Fruit fly (Drosophila melanogaster) whole organism, embryonic: ENCODE data around the gene CG14195.

ENCODE experiments used
- Aef1 ChIP-seq: fragments of 200-800 bp; sonication (Bioruptor generic); IDR thresholded peaks from 3 replicates; pipeline ENCODE4 v1.3.6; 2022; ENCODE audit warnings: missing biosample characterization, missing genetic modification characterization
- Bteb2 ChIP-seq: fragments of 200-800 bp; sonication (Bioruptor generic); optimal IDR thresholded peaks from 2 replicates; lab custom pipeline; 2016; ENCODE audit warnings: missing biosample characterization, missing genetic modification characterization
- CG11093 ChIP-seq: fragments of 200-800 bp; sonication (Bioruptor generic); IDR thresholded peaks from 3 replicates; pipeline ENCODE4 v1.3.6; 2022; ENCODE audit warnings: missing biosample characterization, missing genetic modification characterization
- CG12236 ChIP-seq: fragments of 200-800 bp; sonication (Bioruptor generic); optimal IDR thresholded peaks from 2 replicates; lab custom pipeline; 2016; ENCODE audit warnings: missing biosample characterization, missing genetic modification characterization
- CG15514 ChIP-seq: fragments of 200-800 bp; sonication (Bioruptor generic); optimal IDR thresholded peaks from 3 replicates; lab custom pipeline; 2017; ENCODE audit warnings: missing biosample characterization, missing genetic modification characterization, mild to moderate bottlenecking, moderate library complexity, missing genetic modification reagents
- CG16863 ChIP-seq: fragments of 200-800 bp; sonication (Bioruptor generic); optimal IDR thresholded peaks from 3 replicates; lab custom pipeline; 2016; ENCODE audit warnings: missing biosample characterization, missing genetic modification characterization
- CG2202 ChIP-seq: fragments of 200-800 bp; sonication (Bioruptor generic); optimal IDR thresholded peaks from 2 replicates; lab custom pipeline; 2018; ENCODE audit warnings: missing biosample characterization, mild to moderate bottlenecking, missing genetic modification characterization
- CG30020 ChIP-seq: fragments of 200-800 bp; optimal IDR thresholded peaks from 2 replicates; lab custom pipeline; 2019; ENCODE audit warnings: missing biosample characterization, mild to moderate bottlenecking, missing genetic modification characterization, moderate library complexity
- CG34422 ChIP-seq: fragments of 200-800 bp; sonication (Bioruptor generic); IDR thresholded peaks from 3 replicates; pipeline ENCODE4 v1.3.6; 2022; ENCODE audit warnings: missing biosample characterization, missing genetic modification characterization
- CG4424 ChIP-seq: fragments of 200-800 bp; sonication (Bioruptor generic); optimal IDR thresholded peaks from 3 replicates; lab custom pipeline; 2016; ENCODE audit warnings: missing biosample characterization, missing genetic modification characterization
- CG7786 ChIP-seq: fragments of 200-800 bp; sonication (Bioruptor generic); optimal IDR thresholded peaks from 2 replicates; lab custom pipeline; 2016; ENCODE audit warnings: missing biosample characterization, missing genetic modification characterization
- CG8359 ChIP-seq: fragments of 200-800 bp; sonication (Bioruptor generic); optimal IDR thresholded peaks from 2 replicates; lab custom pipeline; 2017; ENCODE audit warnings: missing biosample characterization, mild to moderate bottlenecking, missing genetic modification characterization, borderline replicate concordance
- CG8388 ChIP-seq: fragments of 200-800 bp; sonication (Bioruptor generic); optimal IDR thresholded peaks from 2 replicates; lab custom pipeline; 2019; ENCODE audit warnings: missing biosample characterization, mild to moderate bottlenecking, missing genetic modification characterization, moderate library complexity
- CG9797 ChIP-seq: fragments of 200-800 bp; sonication (Bioruptor generic); optimal IDR thresholded peaks from 3 replicates; lab custom pipeline; 2018; ENCODE audit warnings: missing biosample characterization, mild to moderate bottlenecking, missing genetic modification characterization
- CTCF ChIP-seq: fragments of 200-800 bp; sonication (Bioruptor generic); optimal IDR thresholded peaks from 2 replicates; lab custom pipeline; 2017; ENCODE audit warnings: missing biosample characterization, mild to moderate bottlenecking, missing genetic modification characterization, moderate library complexity
- Chrac-16 ChIP-seq: fragments of 200-800 bp; sonication (Bioruptor generic); optimal IDR thresholded peaks from 3 replicates; lab custom pipeline; 2016; ENCODE audit warnings: missing biosample characterization, missing genetic modification characterization
- Dip3 ChIP-seq: fragments of 200-800 bp; sonication (Bioruptor generic); optimal IDR thresholded peaks from 3 replicates; lab custom pipeline; 2016; ENCODE audit warnings: missing biosample characterization, missing genetic modification characterization
- Ets97D ChIP-seq: fragments of 200-800 bp; sonication (Bioruptor generic); optimal IDR thresholded peaks from 3 replicates; lab custom pipeline; 2016; ENCODE audit warnings: missing biosample characterization, missing genetic modification characterization
- HLH4C ChIP-seq: fragments of 200-800 bp; sonication (Bioruptor generic); IDR thresholded peaks from 3 replicates; pipeline ENCODE4 v1.3.6; 2022; ENCODE audit warnings: missing biosample characterization, missing genetic modification characterization; ENCODE audit not compliant: partially characterized antibody
- HLH54F ChIP-seq: fragments of 200-800 bp; sonication (Bioruptor generic); optimal IDR thresholded peaks from 3 replicates; lab custom pipeline; 2016; ENCODE audit warnings: missing biosample characterization, missing genetic modification characterization
- HLHmδ ChIP-seq: fragments of 200-800 bp; sonication (Bioruptor generic); optimal IDR thresholded peaks from 2 replicates; lab custom pipeline; 2018; ENCODE audit warnings: missing biosample characterization, mild to moderate bottlenecking, missing genetic modification characterization, moderate library complexity
- Hr3 ChIP-seq: fragments of 200-800 bp; sonication (Bioruptor generic); optimal IDR thresholded peaks from 3 replicates; lab custom pipeline; 2016; ENCODE audit warnings: missing biosample characterization, missing genetic modification characterization
- Hr39 ChIP-seq: fragments of >200 bp; optimal IDR thresholded peaks from 2 replicates; lab custom pipeline; 2017
- Mad ChIP-seq: fragments of 200-800 bp; sonication (Bioruptor generic); optimal IDR thresholded peaks from 2 replicates; lab custom pipeline; 2016; ENCODE audit warnings: missing biosample characterization, missing genetic modification characterization
- Opbp ChIP-seq: fragments of 200-800 bp; sonication (Bioruptor generic); IDR thresholded peaks from 3 replicates; pipeline ENCODE4 v1.3.6; 2022; ENCODE audit warnings: missing biosample characterization, missing genetic modification characterization; ENCODE audit not compliant: partially characterized antibody
- Ravus ChIP-seq: fragments of 200-800 bp; sonication (Bioruptor generic); IDR thresholded peaks from 2 replicates; pipeline ENCODE4 v1.3.6; 2022; ENCODE audit warnings: missing biosample characterization, missing genetic modification characterization
- abd-A ChIP-seq: fragments of 200-800 bp; sonication (Bioruptor generic); optimal IDR thresholded peaks from 3 replicates; lab custom pipeline; 2019; ENCODE audit warnings: missing biosample characterization, mild to moderate bottlenecking, missing genetic modification characterization, moderate library complexity
- al ChIP-seq: fragments of 200-800 bp; sonication (Bioruptor generic); IDR thresholded peaks from 2 replicates; pipeline ENCODE4 v1.3.6; 2022; ENCODE audit warnings: missing biosample characterization, missing genetic modification characterization
- ase ChIP-seq: fragments of 200-800 bp; sonication (Bioruptor generic); IDR thresholded peaks from 3 replicates; pipeline ENCODE4 v1.3.6; 2022; ENCODE audit warnings: missing biosample characterization, missing genetic modification characterization
- ash1 ChIP-seq: fragments of 200-800 bp; sonication (Bioruptor generic); optimal IDR thresholded peaks from 2 replicates; lab custom pipeline; 2018; ENCODE audit warnings: missing biosample characterization, mild to moderate bottlenecking, missing genetic modification characterization
- ato ChIP-seq: fragments of 200-800 bp; sonication (Bioruptor generic); IDR thresholded peaks from 2 replicates; pipeline ENCODE4 v1.3.6; 2022; ENCODE audit warnings: missing biosample characterization, missing genetic modification characterization; ENCODE audit not compliant: partially characterized antibody
- btn ChIP-seq: fragments of 200-800 bp; sonication (Bioruptor generic); optimal IDR thresholded peaks from 2 replicates; lab custom pipeline; 2016; ENCODE audit warnings: missing biosample characterization, missing genetic modification characterization
- cato ChIP-seq: fragments of 200-800 bp; sonication (Bioruptor generic); optimal IDR thresholded peaks from 2 replicates; lab custom pipeline; 2016; ENCODE audit warnings: missing biosample characterization, missing genetic modification characterization, borderline replicate concordance
- croc ChIP-seq: fragments of 200-800 bp; sonication (Bioruptor generic); conservative IDR thresholded peaks from 3 replicates; pipeline ENCODE4 v1.3.6; 2022; ENCODE audit warnings: missing biosample characterization, missing genetic modification characterization
- dimm ChIP-seq: fragments of 200-800 bp; sonication (Bioruptor generic); IDR thresholded peaks from 2 replicates; pipeline ENCODE4 v1.3.6; 2022; ENCODE audit warnings: missing biosample characterization, missing genetic modification characterization
- disco-r ChIP-seq: fragments of 200-800 bp; sonication (Bioruptor generic); optimal IDR thresholded peaks from 2 replicates; lab custom pipeline; 2016; ENCODE audit warnings: missing biosample characterization, missing genetic modification characterization
- esg ChIP-seq: fragments of 200-800 bp; sonication (Bioruptor generic); conservative IDR thresholded peaks from 2 replicates; pipeline ENCODE4 v1.3.6; 2022; ENCODE audit warnings: missing biosample characterization, missing genetic modification characterization
- ewg ChIP-seq: fragments of 200-800 bp; sonication (Bioruptor generic); optimal IDR thresholded peaks from 3 replicates; lab custom pipeline; 2017; ENCODE audit warnings: mild to moderate bottlenecking, missing biosample characterization, missing genetic modification reagents, missing genetic modification characterization
- eyg ChIP-seq: fragments of 200-800 bp; sonication (Bioruptor generic); optimal IDR thresholded peaks from 3 replicates; lab custom pipeline; 2016; ENCODE audit warnings: missing biosample characterization, missing genetic modification characterization
- gsb ChIP-seq: fragments of 200-800 bp; sonication (Bioruptor generic); IDR thresholded peaks from 2 replicates; pipeline ENCODE4 v1.3.6; 2022; ENCODE audit warnings: missing biosample characterization, missing genetic modification characterization
- hbn ChIP-seq: fragments of 200-800 bp; sonication (Bioruptor generic); IDR thresholded peaks from 2 replicates; pipeline ENCODE4 v1.3.6; 2022; ENCODE audit warnings: missing biosample characterization, missing genetic modification characterization; ENCODE audit not compliant: partially characterized antibody
- jumu ChIP-seq: fragments of 200-800 bp; sonication (Bioruptor generic); optimal IDR thresholded peaks from 3 replicates; lab custom pipeline; 2016; ENCODE audit warnings: missing biosample characterization, missing genetic modification characterization
- kah ChIP-seq: fragments of 200-800 bp; sonication (Bioruptor generic); optimal IDR thresholded peaks from 2 replicates; lab custom pipeline; 2018; ENCODE audit warnings: missing biosample characterization, mild to moderate bottlenecking, missing genetic modification characterization
- ken ChIP-seq: fragments of 200-800 bp; sonication (Bioruptor generic); IDR thresholded peaks from 3 replicates; pipeline ENCODE4 v1.3.6; 2022; ENCODE audit warnings: missing biosample characterization, missing genetic modification characterization
- kni ChIP-seq: fragments of 200-800 bp; sonication (Bioruptor generic); optimal IDR thresholded peaks from 3 replicates; lab custom pipeline; 2017; ENCODE audit warnings: mild to moderate bottlenecking, missing biosample characterization, missing genetic modification reagents, missing genetic modification characterization
- knrl ChIP-seq: fragments of 200-800 bp; sonication (Bioruptor generic); IDR thresholded peaks from 3 replicates; pipeline ENCODE4 v1.3.6; 2022; ENCODE audit warnings: missing biosample characterization, missing genetic modification characterization; ENCODE audit not compliant: partially characterized antibody
- lab ChIP-seq: fragments of 200-800 bp; sonication (Bioruptor generic); optimal IDR thresholded peaks from 3 replicates; lab custom pipeline; 2017; ENCODE audit warnings: missing biosample characterization, missing genetic modification characterization, mild to moderate bottlenecking, moderate library complexity, missing genetic modification reagents
- lbe ChIP-seq: fragments of 200-800 bp; sonication (Bioruptor generic); optimal IDR thresholded peaks from 2 replicates; lab custom pipeline; 2016; ENCODE audit warnings: missing biosample characterization, mild to moderate bottlenecking, missing genetic modification characterization
- sd ChIP-seq: fragments of 200-800 bp; sonication (Bioruptor generic); optimal IDR thresholded peaks from 3 replicates; lab custom pipeline; 2018; ENCODE audit warnings: missing biosample characterization, mild to moderate bottlenecking, missing genetic modification characterization, moderate library complexity
- sr ChIP-seq: fragments of 200-800 bp; sonication (Bioruptor generic); IDR thresholded peaks from 3 replicates; pipeline ENCODE4 v1.3.6; 2022; ENCODE audit warnings: missing biosample characterization, missing genetic modification characterization
- toy ChIP-seq: fragments of 200-800 bp; sonication (Bioruptor generic); IDR thresholded peaks from 2 replicates; pipeline ENCODE4 v1.3.6; 2022; ENCODE audit warnings: missing biosample characterization, missing genetic modification characterization
- tup ChIP-seq: fragments of 200-800 bp; sonication (Bioruptor generic); optimal IDR thresholded peaks from 2 replicates; lab custom pipeline; 2016; ENCODE audit warnings: missing biosample characterization, mild to moderate bottlenecking, missing genetic modification characterization, moderate library complexity
- z ChIP-seq: fragments of 200-800 bp; sonication (Bioruptor generic); IDR thresholded peaks from 3 replicates; pipeline ENCODE4 v1.3.6; 2022; ENCODE audit warnings: missing biosample characterization, missing genetic modification characterization

The CG14195 gene

dm6 chrX:19193336-19193735 lies 18.5 kb downstream of the CG14195 start, which contains the start of the genes CG7914 and CG14194 (continued):
- TF ChIP-seq disco-r (GFP tag; lab: Kevin White, UChicago): no peak
- TF ChIP-seq CG8388: no peak
- TF ChIP-seq CG30020 (tag; lab: Kevin White, UChicago): peak; percentile 17
- TF ChIP-seq Dip3 (GFP tag; lab: Kevin White, UChicago): no peak
- TF ChIP-seq Opbp (GFP tag; lab: Robert Waterston, UW): peak; percentile 87
- no peak for TF ChIP-seq Chrac-16
- peak; percentile 61; the same call in 2 of the 3 replicates for TF ChIP-seq knrl (GFP tag; lab: Robert Waterston, UW)
- peak; percentile 16; the same call in 1 of the 3 replicates for TF ChIP-seq CG34422
- no peak for TF ChIP-seq CG8359 (GFP tag; lab: Kevin White, UChicago)
- no peak for TF ChIP-seq CG7786 (GFP tag; lab: Kevin White, UChicago)
- no peak for TF ChIP-seq Bteb2 (GFP tag; lab: Kevin White, UChicago)
- no peak for TF ChIP-seq cato (GFP tag; lab: Kevin White, UChicago)
- no peak for TF ChIP-seq gsb
- TF ChIP-seq toy (GFP tag; lab: Robert Waterston, UW): no peak
- no peak for TF ChIP-seq lab
- TF ChIP-seq CG9797 (GFP tag; lab: Kevin White, UChicago): peak; percentile 15
- no peak for TF ChIP-seq kni (GFP tag; lab: Kevin White, UChicago)
- TF ChIP-seq Mad (GFP tag; lab: Kevin White, UChicago): no peak
- no peak for TF ChIP-seq ash1 (GFP tag; lab: Kevin White, UChicago)
- peak; percentile 89 for TF ChIP-seq ato (GFP tag; lab: Robert Waterston, UW)
- TF ChIP-seq HLH4C (GFP tag; lab: Robert Waterston, UW): peak; percentile 96
- no peak for TF ChIP-seq al (GFP tag; lab: Robert Waterston, UW)
- no peak for TF ChIP-seq CG16863
- no peak for TF ChIP-seq jumu
- no peak for TF ChIP-seq Hr39 (lab: Kevin White, UChicago)
- TF ChIP-seq sr (GFP tag; lab: Robert Waterston, UW): no peak
- no peak for TF ChIP-seq Aef1 (GFP tag; lab: Robert Waterston, UW)
- no peak for TF ChIP-seq CG11093 (GFP tag; lab: Robert Waterston, UW)
- peak; percentile 27 for TF ChIP-seq Ets97D (GFP tag; lab: Kevin White, UChicago)
- TF ChIP-seq ewg (GFP tag; lab: Kevin White, UChicago): no peak
- peak; percentile 69; the same call in 1 of the 2 replicates for TF ChIP-seq hbn
- TF ChIP-seq CG15514 (GFP tag; lab: Kevin White, UChicago): peak; percentile 58
- TF ChIP-seq lbe (GFP tag; lab: Kevin White, UChicago): no peak
- no peak for TF ChIP-seq z (GFP tag; lab: Robert Waterston, UW)
- TF ChIP-seq abd-A (tag; lab: Kevin White, UChicago): no peak
- TF ChIP-seq croc (GFP tag; lab: Robert Waterston, UW): no peak
- TF ChIP-seq HLHmδ: no peak
- TF ChIP-seq esg (GFP tag; lab: Robert Waterston, UW): no peak
- no peak for TF ChIP-seq ase (GFP tag; lab: Robert Waterston, UW)
- TF ChIP-seq CG2202: no peak
- no peak for TF ChIP-seq ken (GFP tag; lab: Robert Waterston, UW)
- TF ChIP-seq CG4424: no peak
- TF ChIP-seq kah: no peak
- no peak for TF ChIP-seq HLH54F (GFP tag; lab: Kevin White, UChicago)
- no peak for TF ChIP-seq Hr3 (GFP tag; lab: Kevin White, UChicago)
- no peak for TF ChIP-seq CTCF (GFP tag; lab: Kevin White, UChicago)
- no peak for TF ChIP-seq tup (GFP tag; lab: Kevin White, UChicago)
- TF ChIP-seq Ravus: no peak
- no peak for TF ChIP-seq CG12236 (GFP tag; lab: Kevin White, UChicago)
- TF ChIP-seq dimm (GFP tag; lab: Robert Waterston, UW): no peak
- TF ChIP-seq sd (tag; lab: Kevin White, UChicago): no peak
- no peak for TF ChIP-seq btn (GFP tag; lab: Kevin White, UChicago)
- no peak for TF ChIP-seq eyg (GFP tag; lab: Kevin White, UChicago)
